Fruit fly (Drosophila melanogaster) whole organism, prepupa: ENCODE data around the gene AdamTS-B.

ENCODE experiments used
- Blimp-1 ChIP-seq: fragments of 200-800 bp; sonication (Bioruptor generic); optimal IDR thresholded peaks from 3 replicates; lab custom pipeline; 2017; ENCODE audit warnings: missing biosample characterization, missing genetic modification characterization, mild to moderate bottlenecking, moderate library complexity, missing genetic modification reagents
- CG10669 ChIP-seq: fragments of 200-800 bp; sonication (Bioruptor generic); optimal IDR thresholded peaks from 3 replicates; lab custom pipeline; 2018; ENCODE audit warnings: missing biosample characterization, mild to moderate bottlenecking, missing genetic modification characterization, moderate library complexity
- CG11902 ChIP-seq: fragments of 200-800 bp; sonication (Bioruptor generic); optimal IDR thresholded peaks from 3 replicates; lab custom pipeline; 2016; ENCODE audit warnings: missing biosample characterization, missing genetic modification characterization
- CG1621 ChIP-seq: fragments of 200-800 bp; sonication (Bioruptor generic); optimal IDR thresholded peaks from 3 replicates; lab custom pipeline; 2018; ENCODE audit warnings: missing biosample characterization, mild to moderate bottlenecking, missing genetic modification characterization
- CG16779 ChIP-seq: fragments of 200-800 bp; sonication (Bioruptor generic); optimal IDR thresholded peaks from 3 replicates; lab custom pipeline; 2017; ENCODE audit warnings: missing biosample characterization, mild to moderate bottlenecking, missing genetic modification characterization
- CG3032 ChIP-seq: fragments of 200-800 bp; optimal IDR thresholded peaks from 2 replicates; lab custom pipeline; 2019; ENCODE audit warnings: missing biosample characterization, mild to moderate bottlenecking, missing genetic modification characterization, moderate library complexity
- CG31627 ChIP-seq: fragments of 200-800 bp; sonication (Bioruptor generic); optimal IDR thresholded peaks from 3 replicates; lab custom pipeline; 2016; ENCODE audit warnings: missing biosample characterization, missing genetic modification characterization
- CG3919 ChIP-seq: fragments of 200-800 bp; sonication (Bioruptor generic); optimal IDR thresholded peaks from 3 replicates; lab custom pipeline; 2016; ENCODE audit warnings: missing biosample characterization, missing genetic modification characterization
- CG4318 ChIP-seq: fragments of 200-800 bp; sonication (Bioruptor generic); optimal IDR thresholded peaks from 3 replicates; lab custom pipeline; 2017; ENCODE audit warnings: missing biosample characterization, mild to moderate bottlenecking, missing genetic modification characterization
- CG6808 ChIP-seq: fragments of 200-800 bp; sonication (Bioruptor generic); optimal IDR thresholded peaks from 3 replicates; lab custom pipeline; 2017; ENCODE audit warnings: missing biosample characterization, missing genetic modification characterization, mild to moderate bottlenecking, moderate library complexity, missing genetic modification reagents
- CG8119 ChIP-seq: fragments of 200-800 bp; sonication (Bioruptor generic); IDR thresholded peaks from 3 replicates; pipeline ENCODE4 v1.3.6; 2022; ENCODE audit warnings: missing biosample characterization, missing genetic modification characterization
- CG8319 ChIP-seq: fragments of 200-800 bp; sonication (Bioruptor generic); optimal IDR thresholded peaks from 3 replicates; lab custom pipeline; 2016; ENCODE audit warnings: missing biosample characterization, missing genetic modification characterization
- CG8632 ChIP-seq: fragments of 200-800 bp; sonication (Bioruptor generic); optimal IDR thresholded peaks from 3 replicates; lab custom pipeline; 2016; ENCODE audit warnings: missing biosample characterization, missing genetic modification characterization
- CG9139 ChIP-seq: fragments of 200-800 bp; sonication (Bioruptor generic); optimal IDR thresholded peaks from 3 replicates; lab custom pipeline; 2017; ENCODE audit warnings: missing biosample characterization, mild to moderate bottlenecking, missing genetic modification characterization
- Eip75B ChIP-seq: fragments of 200-800 bp; sonication (Bioruptor generic); optimal IDR thresholded peaks from 3 replicates; lab custom pipeline; 2016; ENCODE audit warnings: missing biosample characterization, missing genetic modification characterization
- Eip78C ChIP-seq: fragments of 200-800 bp; sonication (Bioruptor generic); peaks from one replicate; lab custom pipeline; 2016; ENCODE audit warnings: missing biosample characterization, missing genetic modification characterization
- Eip93F ChIP-seq: fragments of 200-800 bp; sonication (Bioruptor generic); optimal IDR thresholded peaks from 2 replicates; lab custom pipeline; 2016; ENCODE audit warnings: missing biosample characterization, mild to moderate bottlenecking, missing genetic modification characterization
- Gug ChIP-seq: fragments of 200-800 bp; sonication (Bioruptor generic); IDR thresholded peaks from 2 replicates; pipeline ENCODE4 v1.3.6; 2022; ENCODE audit warnings: missing biosample characterization, missing genetic modification characterization
- Hr38 ChIP-seq: sonication (Bioruptor generic); optimal IDR thresholded peaks from 2 replicates; lab custom pipeline; 2016; ENCODE audit warnings: missing biosample characterization, missing genetic modification characterization
- Lpt ChIP-seq: fragments of 200-800 bp; sonication (Bioruptor generic); optimal IDR thresholded peaks from 3 replicates; lab custom pipeline; 2016; ENCODE audit warnings: missing biosample characterization, missing genetic modification characterization
- Met ChIP-seq: fragments of 200-800 bp; sonication (Bioruptor generic); optimal IDR thresholded peaks from 3 replicates; lab custom pipeline; 2016; ENCODE audit warnings: missing biosample characterization, missing genetic modification characterization
- OdsH ChIP-seq: fragments of 200-800 bp; sonication (Bioruptor generic); optimal IDR thresholded peaks from 3 replicates; lab custom pipeline; 2016; ENCODE audit warnings: missing biosample characterization, missing genetic modification characterization
- Smox ChIP-seq: fragments of 200-800 bp; sonication (Bioruptor generic); optimal IDR thresholded peaks from 3 replicates; lab custom pipeline; 2016; ENCODE audit warnings: missing biosample characterization, missing genetic modification characterization
- Sox102F ChIP-seq: fragments of 200-800 bp; sonication (Bioruptor generic); optimal IDR thresholded peaks from 2 replicates; lab custom pipeline; 2016; ENCODE audit warnings: missing biosample characterization, mild to moderate bottlenecking, missing genetic modification characterization
- achi ChIP-seq: fragments of 200-800 bp; sonication (Bioruptor generic); optimal IDR thresholded peaks from 3 replicates; lab custom pipeline; 2016; ENCODE audit warnings: missing biosample characterization, missing genetic modification characterization
- cyc ChIP-seq: fragments of 200-800 bp; sonication (Bioruptor generic); optimal IDR thresholded peaks from 3 replicates; lab custom pipeline; 2016; ENCODE audit warnings: missing biosample characterization, missing genetic modification characterization
- dac ChIP-seq: fragments of 200-800 bp; sonication (Bioruptor generic); optimal IDR thresholded peaks from 2 replicates; lab custom pipeline; 2017; ENCODE audit warnings: missing biosample characterization, mild to moderate bottlenecking, missing genetic modification characterization
- dsx ChIP-seq: fragments of 200-800 bp; optimal IDR thresholded peaks from 3 replicates; lab custom pipeline; 2019; ENCODE audit warnings: missing biosample characterization, mild to moderate bottlenecking, missing genetic modification characterization, moderate library complexity; ENCODE audit not compliant: poor library complexity, severe bottlenecking
- eg ChIP-seq: fragments of 200-800 bp; sonication (Bioruptor generic); IDR thresholded peaks from 3 replicates; pipeline ENCODE4 v1.3.6; 2022; ENCODE audit warnings: missing biosample characterization, missing genetic modification characterization
- esn ChIP-seq: fragments of 200-800 bp; sonication (Bioruptor generic); optimal IDR thresholded peaks from 2 replicates; lab custom pipeline; 2016; ENCODE audit warnings: missing biosample characterization, mild to moderate bottlenecking, missing genetic modification characterization, moderate library complexity
- fkh ChIP-seq: fragments of 200-800 bp; sonication (Bioruptor generic); optimal IDR thresholded peaks from 3 replicates; lab custom pipeline; 2017; ENCODE audit warnings: missing biosample characterization, mild to moderate bottlenecking, missing genetic modification characterization, moderate library complexity
- lz ChIP-seq: fragments of 200-800 bp; sonication (Bioruptor generic); optimal IDR thresholded peaks from 3 replicates; lab custom pipeline; 2016; ENCODE audit warnings: missing biosample characterization, missing genetic modification characterization
- net ChIP-seq: fragments of 200-800 bp; sonication (Bioruptor generic); optimal IDR thresholded peaks from 3 replicates; lab custom pipeline; 2016; ENCODE audit warnings: missing biosample characterization, missing genetic modification characterization
- pdm3 ChIP-seq: fragments of 200-800 bp; sonication (Bioruptor generic); optimal IDR thresholded peaks from 3 replicates; lab custom pipeline; 2016; ENCODE audit warnings: missing biosample characterization, missing genetic modification characterization
- spab ChIP-seq: fragments of 200-800 bp; sonication (Bioruptor generic); optimal IDR thresholded peaks from 2 replicates; lab custom pipeline; 2017; ENCODE audit warnings: missing biosample characterization, mild to moderate bottlenecking, missing genetic modification characterization, missing genetic modification reagents
- ss ChIP-seq, 2 experiments: fragments of 200-800 bp; sonication (Bioruptor generic); optimal IDR thresholded peaks; 2 replicates in 1 of 2; 3 replicates in 1 of 2; lab custom pipeline; 2017 to 2018; ENCODE audit warnings: mild to moderate bottlenecking in 2 of 2, missing biosample characterization in 2 of 2, missing genetic modification characterization in 2 of 2, moderate library complexity in 1 of 2
- svp ChIP-seq: fragments of 200-800 bp; sonication (Bioruptor generic); peaks from one replicate; lab custom pipeline; 2016; ENCODE audit warnings: missing biosample characterization, missing genetic modification characterization
- topi ChIP-seq: fragments of 200-800 bp; sonication (Bioruptor generic); optimal IDR thresholded peaks from 3 replicates; lab custom pipeline; 2016; ENCODE audit warnings: missing biosample characterization, missing genetic modification characterization

AdamTS-B gene

DNA sequence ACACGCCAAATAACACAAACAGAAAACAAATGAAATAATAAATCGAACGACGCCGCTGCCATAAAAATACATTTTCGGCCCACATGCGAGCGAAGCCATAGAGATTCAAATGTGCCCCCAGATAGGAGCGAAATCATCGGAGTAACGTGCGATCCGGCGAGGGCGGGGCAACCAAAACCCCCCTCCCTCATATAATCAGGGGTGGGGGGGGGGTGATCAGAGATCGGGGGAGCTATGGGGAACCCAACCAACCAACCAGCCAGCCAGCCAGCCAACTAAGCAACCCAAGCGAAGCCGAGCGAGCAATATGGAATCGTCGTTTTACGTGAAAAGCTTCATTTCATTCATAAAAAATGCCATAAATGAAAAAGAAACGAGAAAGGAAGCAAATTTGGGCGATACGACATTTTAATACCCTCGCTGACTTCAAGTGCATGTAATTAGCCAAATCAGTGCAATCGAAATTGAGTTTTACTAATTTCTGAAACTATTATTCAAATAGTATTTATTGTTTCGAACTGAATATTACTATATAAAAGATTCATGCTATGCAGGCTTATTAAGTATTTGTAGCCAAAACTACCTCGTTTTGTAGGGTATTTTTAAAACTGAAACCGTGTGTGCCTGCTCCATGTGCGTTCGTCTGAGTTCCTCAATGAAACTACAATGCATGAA, 1.6 kb downstream of the AdamTS-B start (continued):
- peak; percentile 44 for TF ChIP-seq CG6808 (GFP tag; lab: Kevin White, UChicago)
- peak; percentile 24 for TF ChIP-seq CG11902
- no peak for TF ChIP-seq Eip93F (GFP tag; lab: Kevin White, UChicago)
- TF ChIP-seq topi (GFP tag; lab: Kevin White, UChicago) = peak; percentile 74
- TF ChIP-seq CG8632 = peak; percentile 45
- peak; percentile 37 for TF ChIP-seq CG16779 (tag; lab: Kevin White, UChicago)
- TF ChIP-seq Met = peak; percentile 73
- peak; percentile 83 for TF ChIP-seq svp
- TF ChIP-seq fkh (GFP tag; lab: Kevin White, UChicago) = no peak
- peak; percentile 42 for TF ChIP-seq spab (GFP tag; lab: Kevin White, UChicago)
- peak; percentile 64 for TF ChIP-seq CG10669
- TF ChIP-seq net (GFP tag; lab: Kevin White, UChicago) = peak; percentile 35
- peak; percentile 53 for TF ChIP-seq CG4318 (GFP tag; lab: Kevin White, UChicago)
- TF ChIP-seq lz (GFP tag; lab: Kevin White, UChicago) = peak; percentile 61
- TF ChIP-seq dac (GFP tag; lab: Kevin White, UChicago) = no peak
- peak; percentile 61 for TF ChIP-seq Sox102F (GFP tag; lab: Kevin White, UChicago)
- peak; percentile 62 for TF ChIP-seq cyc (GFP tag; lab: Kevin White, UChicago)
- peak; percentile 70 for TF ChIP-seq CG3919 (GFP tag; lab: Kevin White, UChicago)
- peak; percentile 93 for TF ChIP-seq Eip78C (GFP tag; lab: Kevin White, UChicago)
- TF ChIP-seq CG1621 (tag; lab: Kevin White, UChicago) = peak; percentile 49
- TF ChIP-seq eg (GFP tag; lab: Robert Waterston, UW) = peak; percentile 49; the same call in 1 of the 3 replicates
- no peak for TF ChIP-seq CG9139 (GFP tag; lab: Kevin White, UChicago)
- peak; percentile 2 to 60 for TF ChIP-seq ss (GFP tag; optimal IDR thresholded peaks at IDR 0.05; lab: Kevin White, UChicago)
- no peak for TF ChIP-seq Hr38 (GFP tag; lab: Kevin White, UChicago)
- peak; percentile 73 for TF ChIP-seq CG8119 (GFP tag; lab: Robert Waterston, UW)
- peak; percentile 57 for TF ChIP-seq Gug
- peak; percentile 81 for TF ChIP-seq pdm3 (GFP tag; lab: Kevin White, UChicago)
- peak; percentile 21 for TF ChIP-seq CG8319 (GFP tag; lab: Kevin White, UChicago)
- peak; percentile 69 for TF ChIP-seq Eip75B (GFP tag; lab: Kevin White, UChicago)
- peak; percentile 61 for TF ChIP-seq CG31627 (GFP tag; lab: Kevin White, UChicago)
- TF ChIP-seq dsx (GFP tag; lab: Kevin White, UChicago) = peak; percentile 60
- peak; percentile 51 for TF ChIP-seq CG3032
- peak; percentile 53 for TF ChIP-seq Lpt (GFP tag; lab: Kevin White, UChicago)
- peak; percentile 70 for TF ChIP-seq OdsH
- TF ChIP-seq achi (GFP tag; lab: Kevin White, UChicago) = peak; percentile 62
- peak; percentile 71 for TF ChIP-seq esn

DNA sequence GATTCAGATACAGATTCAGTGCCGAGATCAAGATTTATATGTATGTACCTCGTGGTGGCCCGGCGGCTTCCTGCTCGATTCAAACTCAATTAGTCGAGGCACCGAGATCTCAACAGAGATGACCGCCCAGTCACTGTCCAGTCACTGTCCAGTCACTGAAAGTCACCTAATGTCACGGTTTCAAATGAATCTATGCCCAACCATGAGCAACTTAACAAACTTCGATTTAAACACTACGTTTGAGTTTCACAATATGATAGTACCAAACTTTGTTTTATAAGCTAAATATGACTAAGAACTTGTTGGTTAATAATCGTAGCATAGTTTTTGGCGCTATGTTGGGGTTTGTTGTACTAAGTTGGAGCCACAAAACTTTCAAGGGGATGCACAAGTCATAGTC, 6.7 kb downstream of the AdamTS-B start:
- TF ChIP-seq OdsH (no peak), eg (GFP tag; lab: Robert Waterston, UW) (no peak), Smox (GFP tag; lab: Kevin White, UChicago) (no peak), net (GFP tag; lab: Kevin White, UChicago) (no peak), CG6808 (GFP tag; lab: Kevin White, UChicago) (no peak), topi (GFP tag; lab: Kevin White, UChicago) (no peak), CG31627 (GFP tag; lab: Kevin White, UChicago) (no peak), CG3032 (no peak), Blimp-1 (GFP tag; lab: Kevin White, UChicago) (no peak), Hr38 (GFP tag; lab: Kevin White, UChicago) (no peak)
